Worm (Caenorhabditis elegans): ENCODE data around the gene K01D12.1.

Gene K01D12.1

ce11 chrV:12408996-12409395, 31.6 kb downstream of the K01D12.1 start:
- peak; percentile 39; the same call in 1 of the 2 replicates for TF ChIP-seq hmg-1.2 (GFP tag; IDR thresholded peaks at IDR 0.05)
- TF ChIP-seq nfya-1 (tag; optimal IDR thresholded peaks at IDR 0.05; ENCODE audit: borderline replicate concordance, insufficient read depth) = no peak
- no peak for TF ChIP-seq nhr-120 (GFP tag; IDR thresholded peaks at IDR 0.05)
- TF ChIP-seq Y79H2A.3 (GFP tag; conservative IDR thresholded peaks at IDR 0.05) = no peak
- peak; percentile 6 for TF ChIP-seq nhr-80 (tag; optimal IDR thresholded peaks at IDR 0.05)
- TF ChIP-seq cebp-1 (GFP tag; IDR thresholded peaks at IDR 0.05) = no peak
- peak; percentile 83 for TF ChIP-seq cebp-1 (tag; optimal IDR thresholded peaks at IDR 0.05)

- TF ChIP-seq ama-1 (optimal IDR thresholded peaks at IDR 0.05) = no peak
- no peak for TF ChIP-seq ama-1 (GFP tag; optimal IDR thresholded peaks at IDR 0.05)
- TF ChIP-seq lin-40 (tag; optimal IDR thresholded peaks at IDR 0.05) = no peak
- no peak for TF ChIP-seq ccch-3 (GFP tag; optimal IDR thresholded peaks at IDR 0.05)
- no peak for TF ChIP-seq ztf-18 (tag; optimal IDR thresholded peaks at IDR 0.05)
- no peak for TF ChIP-seq efl-1 (GFP tag; optimal IDR thresholded peaks at IDR 0.05)
- no peak for TF ChIP-seq attf-3 (GFP tag; conservative IDR thresholded peaks at IDR 0.05)
- no peak for TF ChIP-seq hmg-20 (GFP tag; IDR thresholded peaks at IDR 0.05)
- no peak for TF ChIP-seq nfya-2 (GFP tag; IDR thresholded peaks at IDR 0.05)
- no peak for TF ChIP-seq hmg-1.2 (GFP tag; IDR thresholded peaks at IDR 0.05)
- TF ChIP-seq ztf-25 (GFP tag; IDR thresholded peaks at IDR 0.05) = no peak
- no peak for TF ChIP-seq snpc-1.3 (tag; optimal IDR thresholded peaks at IDR 0.05; ENCODE audit: insufficient read depth)
- no peak for TF ChIP-seq Y67H2A.10 (GFP tag; conservative IDR thresholded peaks at IDR 0.05)
- TF ChIP-seq egl-18 (GFP tag; IDR thresholded peaks at IDR 0.05) = no peak
- no peak for TF ChIP-seq ceh-27 (GFP tag; optimal IDR thresholded peaks at IDR 0.05)
- no peak for TF ChIP-seq Y95B8A.8 (GFP tag; IDR thresholded peaks at IDR 0.05)
- TF ChIP-seq ets-4 (GFP tag; optimal IDR thresholded peaks at IDR 0.05) = no peak
- no peak for TF ChIP-seq F55B11.4 (tag; optimal IDR thresholded peaks at IDR 0.05; ENCODE audit: borderline replicate concordance, insufficient read depth)
Observed at ce11 chrV:12410416-12411001, 33.2 kb downstream of the K01D12.1 start, which contains the start of gene hrg-2. Gene hrg-2, minus strand, starts transcription at chrV:12410513.

ce11 chrV:12411909-12412308, 34.6 kb downstream of the K01D12.1 start, which contains the start of gene cdr-7:
Gene cdr-7, minus strand, starts transcription at chrV:12412113.
- no peak for TF ChIP-seq F23B12.7 (tag; optimal IDR thresholded peaks at IDR 0.05; ENCODE audit: insufficient read depth)
- no peak for TF ChIP-seq snpc-4 (GFP tag; optimal IDR thresholded peaks at IDR 0.05)
- no peak for TF ChIP-seq snpc-4 (tag; optimal IDR thresholded peaks at IDR 0.05)
- no peak for TF ChIP-seq T26A5.8 (tag; optimal IDR thresholded peaks at IDR 0.05)
- no peak for TF ChIP-seq let-526 (GFP tag; IDR thresholded peaks at IDR 0.05)
- no peak for TF ChIP-seq tlf-1 (GFP tag; optimal IDR thresholded peaks at IDR 0.05)
- TF ChIP-seq ztf-3 (GFP tag; optimal IDR thresholded peaks at IDR 0.05) = no peak
- TF ChIP-seq snpc-3.4 (tag; optimal IDR thresholded peaks at IDR 0.05) = no peak
- no peak for TF ChIP-seq lin-26 (GFP tag; IDR thresholded peaks at IDR 0.05)
- no peak for TF ChIP-seq bed-2 (GFP tag; IDR thresholded peaks at IDR 0.05)
- no peak for TF ChIP-seq tbx-9 (tag; optimal IDR thresholded peaks at IDR 0.05; ENCODE audit: borderline replicate concordance)
- no peak for TF ChIP-seq mcd-1 (GFP tag; IDR thresholded peaks at IDR 0.05)
- no peak for TF ChIP-seq tbp1 (GFP tag; optimal IDR thresholded peaks at IDR 0.05)
- no peak for TF ChIP-seq cebp-1 (GFP tag; IDR thresholded peaks at IDR 0.05)
- no peak for TF ChIP-seq cebp-1 (tag; optimal IDR thresholded peaks at IDR 0.05)
- TF ChIP-seq lir-1 (GFP tag; conservative IDR thresholded peaks at IDR 0.05) = no peak
- no peak for TF ChIP-seq dpff-1 (tag; optimal IDR thresholded peaks at IDR 0.05)
- no peak for TF ChIP-seq T07F8.4 (tag; optimal IDR thresholded peaks at IDR 0.05)

Measured in whole organism, young adult.